Fruit fly (Drosophila melanogaster) whole organism, embryonic: ENCODE measurements around the gene TTLL4B.

Experiments used
- Awh ChIP-seq: fragments of 200-800 bp; sonication (Bioruptor generic); IDR thresholded peaks from 2 replicates; pipeline ENCODE4, ENCODE4 v1.3.6; 2022; ENCODE audit warnings: missing biosample characterization, missing genetic modification characterization
- CG10959 ChIP-seq: fragments of 200-800 bp; sonication (Bioruptor generic); IDR thresholded peaks from 2 replicates; pipeline ENCODE4 v1.3.6; 2022; ENCODE audit warnings: missing biosample characterization, missing genetic modification characterization
- CG11093 ChIP-seq: fragments of 200-800 bp; sonication (Bioruptor generic); IDR thresholded peaks from 3 replicates; pipeline ENCODE4 v1.3.6; 2022; ENCODE audit warnings: missing biosample characterization, missing genetic modification characterization
- CG11504 ChIP-seq: fragments of 200-800 bp; sonication (Bioruptor generic); optimal IDR thresholded peaks from 3 replicates; lab custom pipeline; 2019; ENCODE audit warnings: missing biosample characterization, mild to moderate bottlenecking, missing genetic modification characterization, moderate library complexity
- CG1233 ChIP-seq: fragments of 200-800 bp; sonication (Bioruptor generic); optimal IDR thresholded peaks from 4 replicates; lab custom pipeline; 2018; ENCODE audit warnings: missing biosample characterization, mild to moderate bottlenecking, missing genetic modification characterization
- CG12391 ChIP-seq: fragments of 200-800 bp; sonication (Bioruptor generic); optimal IDR thresholded peaks from 3 replicates; lab custom pipeline; 2018; ENCODE audit warnings: missing biosample characterization, mild to moderate bottlenecking, missing genetic modification characterization, moderate library complexity
- CG13296 ChIP-seq: fragments of 200-800 bp; sonication (Bioruptor generic); optimal IDR thresholded peaks from 3 replicates; lab custom pipeline; 2018; ENCODE audit warnings: missing biosample characterization, mild to moderate bottlenecking, missing genetic modification characterization
- CG14667 ChIP-seq: fragments of 200-800 bp; sonication (Bioruptor generic); IDR thresholded peaks from 2 replicates; pipeline ENCODE4 v1.3.6; 2022; ENCODE audit warnings: missing biosample characterization, missing genetic modification characterization
- CG15514 ChIP-seq: fragments of 200-800 bp; sonication (Bioruptor generic); optimal IDR thresholded peaks from 3 replicates; lab custom pipeline; 2017; ENCODE audit warnings: missing biosample characterization, missing genetic modification characterization, mild to moderate bottlenecking, moderate library complexity, missing genetic modification reagents
- CG15696 ChIP-seq: fragments of 200-800 bp; sonication (Bioruptor generic); optimal IDR thresholded peaks from 2 replicates; lab custom pipeline; 2019; ENCODE audit warnings: missing biosample characterization, mild to moderate bottlenecking, missing genetic modification characterization, moderate library complexity
- CG17328 ChIP-seq: fragments of 200-800 bp; sonication (Bioruptor generic); IDR thresholded peaks from 2 replicates; pipeline ENCODE4 v1.3.6; 2022; ENCODE audit warnings: missing biosample characterization, missing genetic modification characterization
- CG17361 ChIP-seq: fragments of 200-800 bp; sonication (Bioruptor generic); IDR thresholded peaks from 3 replicates; pipeline ENCODE4 v1.3.6; 2022; ENCODE audit warnings: missing biosample characterization, missing genetic modification characterization
- CG2678 ChIP-seq: fragments of 200-800 bp; sonication (Bioruptor generic); optimal IDR thresholded peaks from 3 replicates; lab custom pipeline; 2019; ENCODE audit warnings: missing biosample characterization, mild to moderate bottlenecking, missing genetic modification characterization, moderate library complexity
- CG31441 ChIP-seq: fragments of 200-800 bp; sonication (Bioruptor generic); IDR thresholded peaks from 2 replicates; pipeline ENCODE4 v1.3.6; 2022; ENCODE audit warnings: missing biosample characterization, missing genetic modification characterization
- CG4282 ChIP-seq: fragments of 200-800 bp; sonication (Bioruptor generic); optimal IDR thresholded peaks from 2 replicates; lab custom pipeline; 2016; ENCODE audit warnings: missing biosample characterization, missing genetic modification characterization
- CG4424 ChIP-seq: fragments of 200-800 bp; sonication (Bioruptor generic); optimal IDR thresholded peaks from 3 replicates; lab custom pipeline; 2016; ENCODE audit warnings: missing biosample characterization, missing genetic modification characterization
- CG6854 ChIP-seq: fragments of 200-800 bp; sonication (Bioruptor generic); optimal IDR thresholded peaks from 3 replicates; lab custom pipeline; 2017; ENCODE audit warnings: missing biosample characterization, mild to moderate bottlenecking, missing genetic modification characterization
- CG7357 ChIP-seq: fragments of 200-800 bp; sonication (Bioruptor generic); IDR thresholded peaks from 3 replicates; pipeline ENCODE4 v1.3.6; 2022; ENCODE audit warnings: missing biosample characterization, missing genetic modification characterization
- CG8388 ChIP-seq: fragments of 200-800 bp; sonication (Bioruptor generic); optimal IDR thresholded peaks from 2 replicates; lab custom pipeline; 2019; ENCODE audit warnings: missing biosample characterization, mild to moderate bottlenecking, missing genetic modification characterization, moderate library complexity
- Chrac-16 ChIP-seq: fragments of 200-800 bp; sonication (Bioruptor generic); optimal IDR thresholded peaks from 3 replicates; lab custom pipeline; 2016; ENCODE audit warnings: missing biosample characterization, missing genetic modification characterization
- D ChIP-seq, 2 experiments: fragments of 200-800 bp in 1 of 2; fragments of >200 bp in 1 of 2; sonication (Bioruptor generic) in 1 of 2; optimal IDR thresholded peaks; 2 replicates in 1 of 2; 3 replicates in 1 of 2; lab custom pipeline; 2017; ENCODE audit warnings: mild to moderate bottlenecking in 1 of 2, missing biosample characterization in 1 of 2, missing genetic modification characterization in 1 of 2, missing genetic modification reagents in 1 of 2
- E2f1 ChIP-seq: fragments of 200-800 bp; sonication (Bioruptor generic); IDR thresholded peaks from 2 replicates; pipeline ENCODE4 v1.3.6; 2022; ENCODE audit warnings: missing biosample characterization, missing genetic modification characterization
- Ets65A ChIP-seq: fragments of 200-800 bp; sonication (Bioruptor generic); peaks from one replicate; lab custom pipeline; 2016; ENCODE audit warnings: missing biosample characterization, missing genetic modification characterization
- HHEX ChIP-seq: fragments of 200-800 bp; sonication (Bioruptor generic); optimal IDR thresholded peaks from 3 replicates; lab custom pipeline; 2017; ENCODE audit warnings: missing biosample characterization, mild to moderate bottlenecking, missing genetic modification characterization, missing genetic modification reagents
- HLH54F ChIP-seq: fragments of 200-800 bp; sonication (Bioruptor generic); optimal IDR thresholded peaks from 3 replicates; lab custom pipeline; 2016; ENCODE audit warnings: missing biosample characterization, missing genetic modification characterization
- MTF-1 ChIP-seq: fragments of 200-800 bp; sonication (Bioruptor generic); optimal IDR thresholded peaks from 2 replicates; lab custom pipeline; 2018; ENCODE audit warnings: missing biosample characterization, mild to moderate bottlenecking, missing genetic modification characterization, borderline replicate concordance
- Mes4 ChIP-seq: fragments of 200-800 bp; sonication (Bioruptor generic); optimal IDR thresholded peaks from 2 replicates; lab custom pipeline; 2016; ENCODE audit warnings: missing biosample characterization, missing genetic modification characterization
- Mrtf ChIP-seq: fragments of 200-800 bp; sonication (Bioruptor generic); IDR thresholded peaks from 3 replicates; pipeline ENCODE4 v1.3.6; 2022; ENCODE audit warnings: missing biosample characterization, missing genetic modification characterization
- NK7.1 ChIP-seq: fragments of 200-800 bp; sonication (Bioruptor generic); optimal IDR thresholded peaks from 3 replicates; lab custom pipeline; 2016; ENCODE audit warnings: missing biosample characterization, missing genetic modification characterization
- Spps ChIP-seq: fragments of 200-800 bp; sonication (Bioruptor generic); optimal IDR thresholded peaks from 2 replicates; lab custom pipeline; 2018; ENCODE audit warnings: missing biosample characterization, mild to moderate bottlenecking, missing genetic modification characterization
- ab ChIP-seq: fragments of 200-800 bp; sonication (Bioruptor generic); optimal IDR thresholded peaks from 2 replicates; lab custom pipeline; 2016; ENCODE audit warnings: missing biosample characterization, missing genetic modification characterization
- ac ChIP-seq: fragments of 200-800 bp; sonication (Bioruptor generic); optimal IDR thresholded peaks from 3 replicates; lab custom pipeline; 2017; ENCODE audit warnings: missing biosample characterization, mild to moderate bottlenecking, missing genetic modification characterization
- amos ChIP-seq: fragments of 200-800 bp; sonication (Bioruptor generic); IDR thresholded peaks from 2 replicates; pipeline ENCODE4 v1.3.6; 2022; ENCODE audit warnings: missing biosample characterization, missing genetic modification characterization; ENCODE audit not compliant: partially characterized antibody
- ato ChIP-seq: fragments of 200-800 bp; sonication (Bioruptor generic); IDR thresholded peaks from 2 replicates; pipeline ENCODE4 v1.3.6; 2022; ENCODE audit warnings: missing biosample characterization, missing genetic modification characterization; ENCODE audit not compliant: partially characterized antibody
- dmrt11E ChIP-seq: fragments of 200-800 bp; sonication (Bioruptor generic); optimal IDR thresholded peaks from 3 replicates; lab custom pipeline; 2018; ENCODE audit warnings: missing biosample characterization, mild to moderate bottlenecking, missing genetic modification characterization, moderate library complexity
- dmrt99B ChIP-seq: fragments of 200-800 bp; sonication (Bioruptor generic); optimal IDR thresholded peaks from 2 replicates; lab custom pipeline; 2018; ENCODE audit warnings: missing biosample characterization, mild to moderate bottlenecking, missing genetic modification characterization, moderate library complexity
- eve ChIP-seq, 2 experiments: fragments of >200 bp; optimal IDR thresholded peaks; 2 replicates each; lab custom pipeline; 2017; ENCODE audit warnings: missing biosample characterization in 2 of 2, missing genetic modification characterization in 2 of 2
- gcm ChIP-seq: fragments of 200-800 bp; sonication (Bioruptor generic); optimal IDR thresholded peaks from 2 replicates; lab custom pipeline; 2019; ENCODE audit warnings: missing biosample characterization, mild to moderate bottlenecking, missing genetic modification characterization, moderate library complexity
- gem ChIP-seq: fragments of 200-800 bp; sonication (Bioruptor generic); optimal IDR thresholded peaks from 2 replicates; lab custom pipeline; 2019; ENCODE audit warnings: missing biosample characterization, mild to moderate bottlenecking, missing genetic modification characterization, moderate library complexity
- jigr1 ChIP-seq: fragments of 200-800 bp; sonication (Bioruptor generic); IDR thresholded peaks from 3 replicates; pipeline ENCODE4 v1.3.6; 2022; ENCODE audit warnings: missing biosample characterization, missing genetic modification characterization
- lilli ChIP-seq: fragments of 200-800 bp; sonication (Bioruptor generic); optimal IDR thresholded peaks from 3 replicates; lab custom pipeline; 2016; ENCODE audit warnings: missing biosample characterization, missing genetic modification characterization
- seq ChIP-seq: fragments of 200-800 bp; sonication (Bioruptor generic); IDR thresholded peaks from 2 replicates; pipeline ENCODE4 v1.3.6; 2022; ENCODE audit warnings: missing biosample characterization, missing genetic modification characterization
- sqz ChIP-seq: fragments of 200-800 bp; sonication (Bioruptor generic); optimal IDR thresholded peaks from 3 replicates; lab custom pipeline; 2018; ENCODE audit warnings: missing biosample characterization, mild to moderate bottlenecking, missing genetic modification characterization
- tap ChIP-seq: fragments of 200-800 bp; optimal IDR thresholded peaks from 3 replicates; lab custom pipeline; 2019; ENCODE audit warnings: missing biosample characterization, mild to moderate bottlenecking, missing genetic modification characterization, moderate library complexity
- toy ChIP-seq: fragments of 200-800 bp; sonication (Bioruptor generic); IDR thresholded peaks from 2 replicates; pipeline ENCODE4 v1.3.6; 2022; ENCODE audit warnings: missing biosample characterization, missing genetic modification characterization
- tx ChIP-seq: fragments of 200-800 bp; sonication (Bioruptor generic); optimal IDR thresholded peaks from 2 replicates; lab custom pipeline; 2016; ENCODE audit warnings: missing biosample characterization, missing genetic modification characterization
- unpg ChIP-seq: fragments of 200-800 bp; sonication (Bioruptor generic); optimal IDR thresholded peaks from 3 replicates; lab custom pipeline; 2018; ENCODE audit warnings: missing biosample characterization, mild to moderate bottlenecking, missing genetic modification characterization, moderate library complexity
- zf30C ChIP-seq: fragments of 200-800 bp; sonication (Bioruptor generic); optimal IDR thresholded peaks from 3 replicates; lab custom pipeline; 2018; ENCODE audit warnings: missing biosample characterization, mild to moderate bottlenecking, missing genetic modification characterization
- zfh2 ChIP-seq: fragments of 200-800 bp; sonication (Bioruptor generic); optimal IDR thresholded peaks from 2 replicates; lab custom pipeline; 2016; ENCODE audit warnings: missing biosample characterization, missing genetic modification characterization

TTLL4B gene

DNA sequence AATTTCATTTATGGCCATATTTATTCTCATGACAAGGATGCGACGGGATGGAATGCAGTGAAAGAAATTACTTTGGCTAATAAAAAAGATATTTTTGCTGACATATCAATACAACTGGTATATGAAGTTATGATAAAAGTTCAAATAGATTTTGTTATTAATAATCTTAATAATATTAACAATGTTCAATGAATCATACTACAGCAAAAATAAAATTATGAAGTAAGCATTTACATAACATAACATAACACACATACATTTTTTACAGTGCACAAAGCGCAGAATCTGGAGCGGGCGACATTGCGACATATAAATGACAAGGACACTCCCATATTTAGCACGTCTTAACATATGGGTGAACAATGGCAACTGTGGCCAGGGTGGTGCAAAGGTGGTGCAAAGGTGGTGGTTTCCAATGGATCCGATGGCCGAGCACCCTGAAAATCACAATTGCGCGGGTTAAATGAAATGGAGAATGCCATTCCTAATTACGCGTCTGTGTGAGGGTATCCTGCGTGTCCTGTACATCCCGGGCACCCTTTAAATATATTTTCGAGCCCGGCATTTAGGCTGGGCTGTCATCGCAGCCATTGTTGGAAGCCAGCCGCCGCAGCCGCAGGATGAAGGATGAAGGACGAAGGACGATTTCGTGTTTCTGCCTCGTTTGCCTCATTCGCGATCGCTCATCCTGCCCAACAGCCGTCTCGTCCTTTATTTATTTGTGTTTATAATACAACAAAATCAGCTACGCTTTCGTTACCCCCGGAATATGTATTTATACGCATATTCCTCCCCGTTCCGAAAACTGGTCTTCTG lies 17.4 kb upstream of the TTLL4B start (continued):
- TF ChIP-seq CG15696 (tag; lab: Kevin White, UChicago) (peak; percentile 44), Chrac-16 (peak; percentile 3), zf30C (GFP tag; lab: Kevin White, UChicago) (peak; percentile 62), gem (tag; lab: Kevin White, UChicago) (peak; percentile 63), CG13296 (GFP tag; lab: Kevin White, UChicago) (no peak), Ets65A (GFP tag; lab: Kevin White, UChicago) (peak; percentile 76), ato (GFP tag; lab: Robert Waterston, UW) (no peak), HLH54F (GFP tag; lab: Kevin White, UChicago) (no peak), CG10959 (GFP tag; lab: Robert Waterston, UW) (no peak), dmrt11E (tag; lab: Kevin White, UChicago) (peak; percentile 74), Awh (GFP tag; lab: Robert Waterston, UW) (no peak), CG14667 (GFP tag; lab: Robert Waterston, UW) (no peak), CG17328 (GFP tag; lab: Robert Waterston, UW) (peak; percentile 23; the same call in 1 of the 2 replicates), sqz (GFP tag; lab: Kevin White, UChicago) (no peak), CG17361 (GFP tag; lab: Robert Waterston, UW) (peak; percentile 25; the same call in 1 of the 3 replicates), CG15514 (GFP tag; lab: Kevin White, UChicago) (no peak), toy (no peak), MTF-1 (GFP tag; lab: Kevin White, UChicago) (no peak), CG2678 (tag; lab: Kevin White, UChicago) (peak; percentile 24), CG11093 (GFP tag; lab: Robert Waterston, UW) (no peak), amos (no peak), Mes4 (no peak), eve (GFP tag; optimal IDR thresholded peaks at IDR 0.05; lab: Kevin White, UChicago) (peak in 1 of 2 experiments; percentile 70), gcm (GFP tag; lab: Kevin White, UChicago) (peak; percentile 16), CG4424 (GFP tag; lab: Kevin White, UChicago) (no peak), CG8388 (GFP tag; lab: Kevin White, UChicago) (peak; percentile 24), CG31441 (peak; percentile 35; the same call in 1 of the 2 replicates), tx (GFP tag; lab: Kevin White, UChicago) (no peak), CG6854 (GFP tag; lab: Kevin White, UChicago) (no peak), zfh2 (GFP tag; lab: Kevin White, UChicago) (no peak), E2f1 (no peak), CG1233 (GFP tag; lab: Kevin White, UChicago) (no peak), HHEX (GFP tag; lab: Kevin White, UChicago) (no peak), tap (no peak), NK7.1 (GFP tag; lab: Kevin White, UChicago) (no peak), CG7357 (GFP tag; lab: Robert Waterston, UW) (no peak), lilli (GFP tag; lab: Kevin White, UChicago) (no peak), ac (GFP tag; lab: Kevin White, UChicago) (peak; percentile 1), CG11504 (tag; lab: Kevin White, UChicago) (peak; percentile 34), unpg (peak; percentile 24), ab (GFP tag; lab: Kevin White, UChicago) (no peak), Spps (tag; lab: Kevin White, UChicago) (no peak), CG4282 (GFP tag; lab: Kevin White, UChicago) (no peak), jigr1 (GFP tag; lab: Robert Waterston, UW) (no peak), Mrtf (no peak), seq (GFP tag; lab: Robert Waterston, UW) (0 out of 2 replicates have a peak, but pooled peaks have one; percentile 9), D (optimal IDR thresholded peaks at IDR 0.05; lab: Kevin White, UChicago) (peak; percentile 28), D (GFP tag; optimal IDR thresholded peaks at IDR 0.05; lab: Kevin White, UChicago) (peak; percentile 4), CG12391 (tag; lab: Kevin White, UChicago) (peak; percentile 50), dmrt99B (tag; lab: Kevin White, UChicago) (peak; percentile 18)
